Worm (Caenorhabditis elegans): ENCODE data around the gene tag-77.

The tag-77 gene

ce11 chrIV:8460208-8460607 is 50.1 kb downstream of the tag-77 start, which contains the start of gene ant-1.4:
Gene ant-1.4, minus strand, starts transcription at chrIV:8460308.
- no peak for TF ChIP-seq unc-55 (GFP tag; optimal IDR thresholded peaks at IDR 0.05)

DNA sequence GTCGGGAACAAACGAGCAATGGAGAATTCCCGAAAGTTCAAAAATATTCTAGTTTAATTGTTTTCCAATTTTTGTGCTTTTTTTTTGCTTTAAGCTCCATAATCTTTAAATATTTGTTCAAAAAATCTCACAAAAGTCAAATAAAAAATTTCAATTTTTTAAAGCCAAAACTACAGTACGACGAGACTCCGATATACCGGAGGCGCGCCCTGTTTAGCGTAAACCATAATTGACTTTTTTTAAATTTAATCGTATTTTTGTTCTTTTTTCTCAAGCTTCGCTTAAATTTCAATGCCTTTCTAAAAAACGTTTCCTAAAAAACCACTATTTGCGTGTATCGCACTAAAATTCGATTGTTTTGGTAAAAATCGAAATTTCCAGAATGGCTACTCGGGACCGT is 53.4 kb downstream of the tag-77 start, which contains the start of gene syx-4:
syx-4 (plus strand) TSS at position 382 of the 400 bp plus-strand sequence.
- no peak for TF ChIP-seq mec-3 (tag; optimal IDR thresholded peaks at IDR 0.05; ENCODE audit: borderline replicate concordance)
- no peak for TF ChIP-seq pros-1 (tag; optimal IDR thresholded peaks at IDR 0.05)
- TF ChIP-seq sox-4 (tag; optimal IDR thresholded peaks at IDR 0.05) = no peak
- no peak for TF ChIP-seq K09A11.1 (tag; optimal IDR thresholded peaks at IDR 0.05; ENCODE audit: insufficient read depth)
- TF ChIP-seq K02D7.2 (tag; optimal IDR thresholded peaks at IDR 0.05) = no peak
- no peak for TF ChIP-seq C08G9.2 (tag; optimal IDR thresholded peaks at IDR 0.05)
- no peak for TF ChIP-seq elt-2 (tag; optimal IDR thresholded peaks at IDR 0.05)
- no peak for TF ChIP-seq hlh-8 (tag; optimal IDR thresholded peaks at IDR 0.05)
- TF ChIP-seq Y22D7AL.16 (tag; optimal IDR thresholded peaks at IDR 0.05) = no peak

DNA sequence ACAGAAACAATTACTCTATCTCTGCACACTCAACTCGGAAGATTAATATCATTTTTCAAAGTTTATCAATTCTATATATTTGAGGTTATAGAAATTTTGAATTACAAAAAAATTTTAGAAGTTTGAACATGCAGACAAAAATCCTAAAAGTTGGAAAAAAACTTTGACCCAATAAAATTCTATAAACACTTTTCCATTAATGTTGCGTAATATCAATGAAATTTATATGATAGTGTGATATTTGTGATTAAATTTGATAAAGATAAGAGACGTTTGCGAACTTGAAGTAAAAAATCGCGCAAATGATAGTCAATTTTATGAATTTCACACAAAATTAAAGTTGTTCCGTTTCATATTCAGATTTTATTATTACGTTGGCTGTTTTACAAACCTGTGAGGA is 56.3 kb downstream of the tag-77 start:
- TF ChIP-seq elt-2 (tag; optimal IDR thresholded peaks at IDR 0.05) (peak; percentile 68), K09A11.1 (tag; optimal IDR thresholded peaks at IDR 0.05; ENCODE audit: insufficient read depth) (no peak)

Measured in whole organism, late embryonic.